Fruit fly (Drosophila melanogaster): ENCODE data around the gene Pdk1.

The Pdk1 gene

DNA sequence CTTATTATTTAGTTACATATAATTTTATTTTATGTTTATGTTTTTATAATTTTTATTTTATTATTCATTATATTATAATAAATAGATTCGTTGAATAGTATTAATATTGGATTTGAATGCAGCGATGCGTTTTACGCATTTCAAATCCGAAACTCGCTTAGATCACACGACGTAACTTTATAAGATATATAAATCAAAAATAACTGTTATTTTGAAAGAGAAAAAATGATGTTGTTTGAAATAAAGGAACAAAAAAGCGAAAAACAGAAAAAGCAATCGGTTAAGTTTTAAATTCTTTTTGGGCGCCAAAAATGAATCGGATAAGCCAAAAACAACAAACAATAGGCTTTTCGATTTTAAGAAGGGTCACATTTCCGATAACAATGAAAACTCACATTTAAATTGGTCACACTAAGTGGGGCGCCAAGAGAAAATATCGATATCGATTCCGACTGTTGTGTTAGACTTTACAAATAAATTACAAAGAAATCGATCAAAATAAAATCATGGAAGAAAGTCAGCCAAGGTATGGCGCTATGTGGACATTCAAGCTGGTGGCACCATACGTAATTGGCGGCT is 16.8 kb downstream of the Pdk1 start, which contains the start of gene CG6845 (continued):
- TF ChIP-seq CG33213 (GFP tag; optimal IDR thresholded peaks at IDR 0.05) (peak; percentile 33), slbo (GFP tag; IDR thresholded peaks at IDR 0.05) (no peak), CG8290 (GFP tag; optimal IDR thresholded peaks at IDR 0.05) (peak; percentile 91), CG8290 (tag; optimal IDR thresholded peaks at IDR 0.05) (peak in 1 of 2 experiments; percentile 25), CG18764 (GFP tag; optimal IDR thresholded peaks at IDR 0.05) (no peak), CG1792 (GFP tag; optimal IDR thresholded peaks at IDR 0.05) (no peak), H2.0 (GFP tag; IDR thresholded peaks at IDR 0.05) (no peak), klu (GFP tag; IDR thresholded peaks at IDR 0.05) (no peak), grau (tag; optimal IDR thresholded peaks at IDR 0.05) (no peak), Poxn (GFP tag; IDR thresholded peaks at IDR 0.05) (no peak), CG4360 (GFP tag; IDR thresholded peaks at IDR 0.05) (peak; percentile 89), Dad (GFP tag; optimal IDR thresholded peaks at IDR 0.05) (no peak), CG14965 (GFP tag; optimal IDR thresholded peaks at IDR 0.05; ENCODE audit: borderline replicate concordance) (no peak), mirr (GFP tag; optimal IDR thresholded peaks at IDR 0.05) (no peak), Lim3 (GFP tag; IDR thresholded peaks at IDR 0.05) (no peak), CG9215 (GFP tag; IDR thresholded peaks at IDR 0.05) (no peak), ham (GFP tag; IDR thresholded peaks at IDR 0.05) (no peak), Doc3 (GFP tag; IDR thresholded peaks at IDR 0.05; ENCODE audit: partially characterized antibody) (peak; percentile 36; the same call in 1 of the 3 replicates), Nf-YA (GFP tag; IDR thresholded peaks at IDR 0.05) (no peak), da (GFP tag; optimal IDR thresholded peaks at IDR 0.05) (no peak), gce (GFP tag; IDR thresholded peaks at IDR 0.05) (no peak), E2f2 (GFP tag; IDR thresholded peaks at IDR 0.05) (peak; percentile 99), br (optimal IDR thresholded peaks at IDR 0.05) (no peak), amos (GFP tag; IDR thresholded peaks at IDR 0.05; ENCODE audit: partially characterized antibody) (peak; percentile 80; the same call in 1 of the 2 replicates), CG18476 (GFP tag; optimal IDR thresholded peaks at IDR 0.05) (no peak), luna (GFP tag; optimal IDR thresholded peaks at IDR 0.05) (no peak), Xrp1 (GFP tag; IDR thresholded peaks at IDR 0.05) (no peak), Aef1 (GFP tag; IDR thresholded peaks at IDR 0.05) (peak; percentile 44; the same call in 2 of the 3 replicates), vnd (GFP tag; IDR thresholded peaks at IDR 0.05; ENCODE audit: partially characterized antibody) (peak; percentile 73), CG17186 (GFP tag; optimal IDR thresholded peaks at IDR 0.05) (peak; percentile 52), toy (GFP tag; IDR thresholded peaks at IDR 0.05) (no peak), lilli (GFP tag; optimal IDR thresholded peaks at IDR 0.05) (no peak), CG17829 (tag; optimal IDR thresholded peaks at IDR 0.05) (peak; percentile 27), tio (GFP tag; optimal IDR thresholded peaks at IDR 0.05) (no peak), CG12071 (GFP tag; optimal IDR thresholded peaks at IDR 0.05) (no peak), h (optimal IDR thresholded peaks at IDR 0.05) (no peak), CG34224 (GFP tag; IDR thresholded peaks at IDR 0.05; ENCODE audit: partially characterized antibody) (peak; percentile 93), MESR4 (GFP tag; optimal IDR thresholded peaks at IDR 0.05) (no peak), ase (GFP tag; IDR thresholded peaks at IDR 0.05) (no peak), sisA (GFP tag; IDR thresholded peaks at IDR 0.05) (no peak), D19A (tag; optimal IDR thresholded peaks at IDR 0.05) (no peak), Sin3A (optimal IDR thresholded peaks at IDR 0.05) (peak; percentile 17), Ets97D (GFP tag; optimal IDR thresholded peaks at IDR 0.05) (peak; percentile 72), CG12236 (GFP tag; optimal IDR thresholded peaks at IDR 0.05) (no peak), Hsf (GFP tag; optimal IDR thresholded peaks at IDR 0.05) (no peak), hb (GFP tag; IDR thresholded peaks at IDR 0.05; ENCODE audit: partially characterized antibody) (peak; percentile 81), CTCF (GFP tag; optimal IDR thresholded peaks at IDR 0.05) (peak; percentile 47), CG11560 (tag; IDR thresholded peaks at IDR 0.05) (no peak), Lpt (GFP tag; optimal IDR thresholded peaks at IDR 0.05) (no peak), CG16813 (GFP tag; IDR thresholded peaks at IDR 0.05; ENCODE audit: partially characterized antibody) (peak; percentile 70), ato (GFP tag; IDR thresholded peaks at IDR 0.05; ENCODE audit: partially characterized antibody) (peak; percentile 86), YL-1 (GFP tag; optimal IDR thresholded peaks at IDR 0.05) (peak; percentile 9), run (tag; optimal IDR thresholded peaks at IDR 0.05) (no peak), nmo (GFP tag; optimal IDR thresholded peaks at IDR 0.05) (peak; percentile 35)

All from whole organism, embryonic.